Worm (Caenorhabditis elegans): ENCODE data around the gene nstp-9.

Gene nstp-9

ce11 chrX:10900079-10900724 lies 19.3 kb downstream of the nstp-9 start, which contains the start of gene suca-1:
Gene suca-1, minus strand, starts transcription at chrX:10900114.
- TF ChIP-seq nhr-71 (tag; optimal IDR thresholded peaks at IDR 0.05) (peak; percentile 51), blmp-1 (tag; optimal IDR thresholded peaks at IDR 0.05) (peak; percentile 83), nhr-20 (tag; optimal IDR thresholded peaks at IDR 0.05) (peak; percentile 61), nhr-90 (tag; optimal IDR thresholded peaks at IDR 0.05; ENCODE audit: poor library complexity) (peak; percentile 38), sptf-1 (tag; optimal IDR thresholded peaks at IDR 0.05) (no peak), nhr-12 (tag; optimal IDR thresholded peaks at IDR 0.05) (no peak), lin-35 (GFP tag; optimal IDR thresholded peaks at IDR 0.05) (peak; percentile 40 to 54), swsn-7 (tag; optimal IDR thresholded peaks at IDR 0.05) (peak; percentile 57), mab-9 (GFP tag; IDR thresholded peaks at IDR 0.05) (no peak), nhr-84 (tag; optimal IDR thresholded peaks at IDR 0.05) (no peak), C16A3.4 (tag; optimal IDR thresholded peaks at IDR 0.05) (peak; percentile 7), nhr-237 (tag; optimal IDR thresholded peaks at IDR 0.05) (no peak), ceh-63 (GFP tag; optimal IDR thresholded peaks at IDR 0.05) (no peak), unc-62 (GFP tag; optimal IDR thresholded peaks at IDR 0.05) (no peak), unc-98 (GFP tag; IDR thresholded peaks at IDR 0.05) (no peak), mep-1 (tag; optimal IDR thresholded peaks at IDR 0.05) (peak; percentile 72), nhr-76 (tag; optimal IDR thresholded peaks at IDR 0.05) (no peak), dsc-1 (tag; optimal IDR thresholded peaks at IDR 0.05) (peak; percentile 3), lin-39 (tag; optimal IDR thresholded peaks at IDR 0.05) (no peak), tbx-2 (tag; optimal IDR thresholded peaks at IDR 0.05) (peak; percentile 21), alr-1 (tag; optimal IDR thresholded peaks at IDR 0.05; ENCODE audit: borderline replicate concordance) (no peak), rnt-1 (tag; optimal IDR thresholded peaks at IDR 0.05) (peak; percentile 61), vab-15 (tag; optimal IDR thresholded peaks at IDR 0.05) (peak; percentile 51), ceh-90 (tag; optimal IDR thresholded peaks at IDR 0.05) (no peak), jun-1 (tag; optimal IDR thresholded peaks at IDR 0.05) (peak; percentile 7), efl-1 (optimal IDR thresholded peaks at IDR 0.05) (peak; percentile 23 to 37), efl-1 (GFP tag; optimal IDR thresholded peaks at IDR 0.05 in 1 of 2) (peak; percentile 5 to 11), snu-23 (GFP tag; optimal IDR thresholded peaks at IDR 0.05) (peak; percentile 61), hlh-17 (GFP tag; optimal IDR thresholded peaks at IDR 0.05; ENCODE audit: borderline replicate concordance) (no peak), lin-13 (GFP tag; optimal IDR thresholded peaks at IDR 0.05) (peak; percentile 7), lsy-2 (tag; optimal IDR thresholded peaks at IDR 0.05) (peak; percentile 14 to 50), F16B12.6 (tag; optimal IDR thresholded peaks at IDR 0.05) (peak; percentile 93), snpc-4 (tag; optimal IDR thresholded peaks at IDR 0.05) (no peak), pax-3 (tag; optimal IDR thresholded peaks at IDR 0.05) (no peak), lin-14 (GFP tag; optimal IDR thresholded peaks at IDR 0.05) (peak; percentile 72), unc-130 (tag; optimal IDR thresholded peaks at IDR 0.05) (no peak), sox-4 (tag; optimal IDR thresholded peaks at IDR 0.05) (no peak), lin-15B (tag; optimal IDR thresholded peaks at IDR 0.05) (no peak), fkh-10 (GFP tag; optimal IDR thresholded peaks at IDR 0.05) (no peak), hpl-2 (GFP tag; optimal IDR thresholded peaks at IDR 0.05) (no peak), fkh-8 (tag; optimal IDR thresholded peaks at IDR 0.05) (peak; percentile 59), dpl-1 (GFP tag; optimal IDR thresholded peaks at IDR 0.05) (peak in 2 of 3 experiments; percentile 17 to 35), mdl-1 (tag; optimal IDR thresholded peaks at IDR 0.05) (peak in 1 of 2 experiments; percentile 27), ceh-88 (GFP tag; IDR thresholded peaks at IDR 0.05) (no peak), elt-2 (tag; optimal IDR thresholded peaks at IDR 0.05) (peak; percentile 61), xbp-1 (tag; optimal IDR thresholded peaks at IDR 0.05) (peak; percentile 24), isw-1 (GFP tag; IDR thresholded peaks at IDR 0.05) (0 out of 2 replicates have a peak, but pooled peaks have one; percentile 6), nhr-47 (tag; optimal IDR thresholded peaks at IDR 0.05) (peak; percentile 44), ceh-82 (tag; optimal IDR thresholded peaks at IDR 0.05) (peak in 1 of 3 experiments; percentile 62), ces-1 (GFP tag; optimal IDR thresholded peaks at IDR 0.05) (no peak), nhr-19 (GFP tag; conservative IDR thresholded peaks at IDR 0.05) (peak; percentile 35)
